Worm (Caenorhabditis elegans): Measurements from ENCODE around the gene R07A4.3.

DNA sequence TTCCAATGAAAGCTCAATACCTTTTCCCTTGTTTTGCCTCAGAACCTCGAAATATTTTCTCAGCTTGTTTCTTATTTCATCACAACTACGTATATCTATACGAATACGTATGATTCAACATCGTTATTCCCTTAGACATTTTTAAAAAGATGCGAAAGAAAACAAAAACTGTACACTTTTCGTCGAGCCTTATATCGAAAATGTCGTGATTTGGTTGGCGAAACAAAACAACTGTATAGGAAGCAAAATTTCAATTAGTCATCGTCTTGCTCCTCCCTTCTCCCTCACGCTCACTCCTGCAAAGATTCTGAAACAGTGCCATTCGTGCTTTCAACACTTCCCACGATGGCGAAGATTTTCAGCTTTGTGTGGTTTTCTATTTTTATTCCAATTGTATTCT is 33.7 kb downstream of the R07A4.3 start, which contains the start of gene ttr-14:
- TF ChIP-seq odd-2 (tag; optimal IDR thresholded peaks at IDR 0.05) (no peak), tbx-7 (tag; optimal IDR thresholded peaks at IDR 0.05) (no peak), unc-86 (tag; optimal IDR thresholded peaks at IDR 0.05) (no peak), ets-4 (tag; optimal IDR thresholded peaks at IDR 0.05) (no peak), ttx-3 (tag; optimal IDR thresholded peaks at IDR 0.05) (no peak)
